Comparison of ENCODE assay signal across 2 fruit fly cellular contexts in the genomic region with DNA sequence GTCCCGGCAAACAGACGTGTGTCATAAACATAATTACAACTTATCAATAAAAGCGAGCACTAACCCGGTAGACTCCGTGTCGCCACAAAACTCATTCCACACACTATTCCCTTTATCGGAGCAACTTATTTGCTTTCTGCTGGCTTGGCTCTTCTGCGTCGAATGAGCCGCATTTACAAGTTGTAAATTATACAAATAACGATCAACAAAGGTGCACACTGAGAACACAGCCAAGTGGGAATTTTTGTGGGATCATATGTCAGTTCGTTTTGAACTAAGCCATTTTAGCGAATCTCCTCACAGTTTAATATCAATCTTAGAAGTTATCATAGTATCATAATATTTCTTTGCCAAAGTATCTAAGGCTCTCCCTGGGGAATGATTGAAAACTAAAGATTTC.
TF ChIP-seq lines count a peak whose summit lies in the region.

No protein-coding gene starts in this region.

- TF ChIP-seq CTCF in whole organism, embryonic (GFP tag; optimal IDR thresholded peaks at IDR 0.05; lab: Kevin White, UChicago), result no peak

TF ChIP-seq in whole organism, embryonic, 481 proteins besides CTCF, POLR2A, EP300 and RAD21 (continues in another document):
- no peak for TF ChIP-seq CG3726 (GFP tag; IDR thresholded peaks at IDR 0.05; lab: Robert Waterston, UW)
- TF ChIP-seq crc (GFP tag; optimal IDR thresholded peaks at IDR 0.05; lab: Kevin White, UChicago), result no peak
- TF ChIP-seq CG18619 (GFP tag; optimal IDR thresholded peaks at IDR 0.05; lab: Kevin White, UChicago), result no peak
- TF ChIP-seq CG13123 (GFP tag; optimal IDR thresholded peaks at IDR 0.05; lab: Kevin White, UChicago), result no peak
- TF ChIP-seq vnd (GFP tag; IDR thresholded peaks at IDR 0.05; lab: Robert Waterston, UW; ENCODE audit: partially characterized antibody), result no peak
- TF ChIP-seq Hr51 (GFP tag; optimal IDR thresholded peaks at IDR 0.05; lab: Kevin White, UChicago), result no peak
- no peak for TF ChIP-seq bab2 (GFP tag; optimal IDR thresholded peaks at IDR 0.05; lab: Kevin White, UChicago)
- no peak for TF ChIP-seq yki (optimal IDR thresholded peaks at IDR 0.05; lab: Kevin White, UChicago)
- TF ChIP-seq dmrt11E (tag; optimal IDR thresholded peaks at IDR 0.05; lab: Kevin White, UChicago), result peak; percentile 47
- TF ChIP-seq Usf (GFP tag; optimal IDR thresholded peaks at IDR 0.05; lab: Kevin White, UChicago), result no peak
- no peak for TF ChIP-seq Elba2 (GFP tag; optimal IDR thresholded peaks at IDR 0.05; lab: Kevin White, UChicago)
- TF ChIP-seq CG14965 (GFP tag; optimal IDR thresholded peaks at IDR 0.05; lab: Kevin White, UChicago; ENCODE audit: borderline replicate concordance), result no peak
- TF ChIP-seq Atf6 (GFP tag; IDR thresholded peaks at IDR 0.05; lab: Robert Waterston, UW), result no peak
- no peak for TF ChIP-seq Sry-δ (GFP tag; optimal IDR thresholded peaks at IDR 0.05; lab: Kevin White, UChicago)
- no peak for TF ChIP-seq peb (GFP tag; IDR thresholded peaks at IDR 0.05; lab: Robert Waterston, UW)
- no peak for TF ChIP-seq CG8388 (GFP tag; optimal IDR thresholded peaks at IDR 0.05; lab: Kevin White, UChicago)
- no peak for TF ChIP-seq rib (GFP tag; IDR thresholded peaks at IDR 0.05; lab: Robert Waterston, UW)
- no peak for TF ChIP-seq CG2199 (GFP tag; IDR thresholded peaks at IDR 0.05; lab: Robert Waterston, UW)
- no peak for TF ChIP-seq CG15514 (GFP tag; optimal IDR thresholded peaks at IDR 0.05; lab: Kevin White, UChicago)
- TF ChIP-seq CG10462 (GFP tag; optimal IDR thresholded peaks at IDR 0.05; lab: Kevin White, UChicago), result no peak
- TF ChIP-seq bcd (GFP tag; optimal IDR thresholded peaks at IDR 0.05; lab: Kevin White, UChicago), result no peak
- peak; percentile 32 for TF ChIP-seq gem (tag; optimal IDR thresholded peaks at IDR 0.05; lab: Kevin White, UChicago)
- no peak for TF ChIP-seq CG4730 (GFP tag; IDR thresholded peaks at IDR 0.05; lab: Robert Waterston, UW)
- peak; percentile 12 for TF ChIP-seq Blimp-1 (GFP tag; optimal IDR thresholded peaks at IDR 0.05; lab: Kevin White, UChicago)
- TF ChIP-seq tap (tag; optimal IDR thresholded peaks at IDR 0.05; lab: Kevin White, UChicago), result no peak
- TF ChIP-seq Lim3 (GFP tag; IDR thresholded peaks at IDR 0.05; lab: Robert Waterston, UW), result no peak
- TF ChIP-seq nom (GFP tag; optimal IDR thresholded peaks at IDR 0.05; lab: Kevin White, UChicago), result no peak
- TF ChIP-seq CG11695 (GFP tag; IDR thresholded peaks at IDR 0.05; lab: Robert Waterston, UW), result no peak
- no peak for TF ChIP-seq tup (GFP tag; optimal IDR thresholded peaks at IDR 0.05; lab: Kevin White, UChicago)
- no peak for TF ChIP-seq E2f2 (GFP tag; IDR thresholded peaks at IDR 0.05; lab: Robert Waterston, UW)
- TF ChIP-seq D19B (GFP tag; optimal IDR thresholded peaks at IDR 0.05; lab: Kevin White, UChicago), result no peak
- no peak for TF ChIP-seq CG30431 (GFP tag; optimal IDR thresholded peaks at IDR 0.05; lab: Kevin White, UChicago)
- TF ChIP-seq CG7372 (GFP tag; IDR thresholded peaks at IDR 0.05; lab: Robert Waterston, UW), result no peak
- no peak for TF ChIP-seq CG10543 (GFP tag; optimal IDR thresholded peaks at IDR 0.05; lab: Kevin White, UChicago)
- no peak for TF ChIP-seq fd3F (GFP tag; optimal IDR thresholded peaks at IDR 0.05; lab: Kevin White, UChicago)
- peak; percentile 77 for TF ChIP-seq sens (GFP tag; lab: Kevin White, UChicago)
- TF ChIP-seq gce (GFP tag; IDR thresholded peaks at IDR 0.05; lab: Robert Waterston, UW), result no peak
- no peak for TF ChIP-seq cas (GFP tag; IDR thresholded peaks at IDR 0.05; lab: Robert Waterston, UW)
- no peak for TF ChIP-seq Nf-YC (tag; optimal IDR thresholded peaks at IDR 0.05; lab: Kevin White, UChicago)
- TF ChIP-seq CG4424 (GFP tag; optimal IDR thresholded peaks at IDR 0.05; lab: Kevin White, UChicago), result no peak
- TF ChIP-seq Hand (GFP tag; optimal IDR thresholded peaks at IDR 0.05; lab: Kevin White, UChicago), result no peak
- TF ChIP-seq CG7786 (GFP tag; optimal IDR thresholded peaks at IDR 0.05; lab: Kevin White, UChicago), result no peak
- no peak for TF ChIP-seq CG15479 (GFP tag; optimal IDR thresholded peaks at IDR 0.05; lab: Kevin White, UChicago)
- no peak for TF ChIP-seq CG18764 (GFP tag; optimal IDR thresholded peaks at IDR 0.05; lab: Kevin White, UChicago)
- no peak for TF ChIP-seq sc (optimal IDR thresholded peaks at IDR 0.05; lab: Kevin White, UChicago)
- TF ChIP-seq sc (GFP tag; optimal IDR thresholded peaks at IDR 0.05; lab: Kevin White, UChicago), result peak; percentile 42

TF ChIP-seq in whole organism, prepupa, 60 proteins besides CTCF, POLR2A, EP300 and RAD21:
- TF ChIP-seq net (GFP tag; optimal IDR thresholded peaks at IDR 0.05; lab: Kevin White, UChicago) (no peak), salr (GFP tag; optimal IDR thresholded peaks at IDR 0.05; lab: Kevin White, UChicago) (no peak), CG3919 (GFP tag; optimal IDR thresholded peaks at IDR 0.05; lab: Kevin White, UChicago) (no peak), CG8119 (GFP tag; IDR thresholded peaks at IDR 0.05; lab: Robert Waterston, UW) (no peak), fkh (GFP tag; optimal IDR thresholded peaks at IDR 0.05; lab: Kevin White, UChicago) (peak; percentile 58), achi (GFP tag; optimal IDR thresholded peaks at IDR 0.05; lab: Kevin White, UChicago) (no peak), Ets21C (GFP tag; optimal IDR thresholded peaks at IDR 0.05; lab: Kevin White, UChicago) (no peak), CG6276 (GFP tag; optimal IDR thresholded peaks at IDR 0.05; lab: Kevin White, UChicago) (no peak)

Comparison
In these comparisons a context has a peak if more than half of its experiments do, and no peak if none do; other contexts are left out.
1. Of the 7 proteins assayed by ChIP-seq in both whole organism, embryonic and whole organism, prepupa: peak only in whole organism, embryonic: Blimp-1; only in whole organism, prepupa: none; in both: none; in neither: 6.